Fruit fly (Drosophila melanogaster) Kc167 (cell line): ENCODE data around the gene CG43175.

ENCODE experiments used
- Myc ChIP-seq: fragments of >200 bp; optimal IDR thresholded peaks from 2 replicates; lab custom pipeline; 2017; ENCODE audit warnings: missing external identifiers
- Sin3A ChIP-seq: fragments of >200 bp; optimal IDR thresholded peaks from 2 replicates; lab custom pipeline; 2018; ENCODE audit warnings: missing external identifiers
- insv ChIP-seq: fragments of >200 bp; optimal IDR thresholded peaks from 3 replicates; lab custom pipeline; 2018; ENCODE audit warnings: missing external identifiers
- psq ChIP-seq: fragments of >200 bp; optimal IDR thresholded peaks from 2 replicates; lab custom pipeline; 2017; ENCODE audit warnings: missing external identifiers

DNA sequence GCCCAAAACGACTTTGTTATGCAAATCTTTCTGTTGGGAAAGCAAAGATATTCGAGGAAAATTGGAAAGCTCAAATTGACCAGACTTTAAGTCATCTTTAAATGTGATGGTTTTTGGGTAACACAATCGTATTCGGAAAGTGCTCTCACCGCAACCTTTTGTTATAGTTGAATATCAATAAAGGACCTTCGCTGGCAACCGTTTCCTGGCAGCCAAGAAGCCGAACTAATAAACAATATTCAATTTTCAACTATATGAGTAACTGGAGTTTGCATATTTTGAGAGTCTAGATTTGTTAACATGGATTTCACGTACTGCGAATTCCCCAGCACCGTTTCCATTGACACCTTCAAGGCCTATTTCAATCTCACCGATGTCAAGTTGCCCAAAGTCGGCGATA is 3.7 kb upstream of the CG43175 start, which contains the start of gene CG14325:
- TF ChIP-seq Myc (no peak), insv (no peak), psq (lab: Kevin White, UChicago) (no peak), Sin3A (lab: Kevin White, UChicago) (no peak)
